Fruit fly (Drosophila melanogaster): Measurements from ENCODE around the gene Atxn7.

Atxn7 gene

DNA sequence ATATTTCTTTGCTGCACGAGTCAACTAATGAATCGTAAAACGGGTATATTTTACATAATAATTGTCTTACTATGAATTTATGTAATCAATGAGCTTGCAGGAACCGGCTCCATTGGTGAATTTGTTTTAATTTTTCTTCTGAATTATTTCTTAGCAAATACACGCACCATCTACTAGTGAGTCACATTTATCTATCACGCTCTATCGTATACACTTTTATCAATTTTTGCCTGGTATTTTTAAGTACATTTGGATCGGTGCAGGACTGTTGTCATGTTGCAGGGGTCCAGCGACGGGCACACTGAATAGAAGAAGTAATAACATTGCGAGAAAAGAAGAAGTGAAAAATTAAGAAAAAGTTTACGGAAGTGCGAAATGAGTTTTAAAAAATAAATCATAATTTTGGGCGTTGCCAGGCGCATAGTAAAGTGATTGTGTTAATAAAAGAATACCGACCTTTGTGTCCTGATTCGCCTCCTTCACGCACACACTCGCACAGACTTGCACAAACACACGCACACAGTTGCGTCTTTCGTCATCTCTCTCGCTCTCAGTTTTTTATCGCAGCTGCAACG is 10.5 kb upstream of the Atxn7 start, which contains the start of the genes Rab5 and Axud1 (continued):
- TF ChIP-seq p53 (GFP tag; optimal IDR thresholded peaks at IDR 0.05) = no peak
- no peak for TF ChIP-seq ash1 (GFP tag; optimal IDR thresholded peaks at IDR 0.05)
- no peak for TF ChIP-seq CG10274 (GFP tag; optimal IDR thresholded peaks at IDR 0.05)
- peak; percentile 9; the same call in 1 of the 2 replicates for TF ChIP-seq Taf1 (GFP tag; IDR thresholded peaks at IDR 0.05)
- peak; percentile 19 for TF ChIP-seq Fer1 (GFP tag; optimal IDR thresholded peaks at IDR 0.05)
- no peak for TF ChIP-seq CG10979 (tag; optimal IDR thresholded peaks at IDR 0.05)
- TF ChIP-seq eyg (GFP tag; optimal IDR thresholded peaks at IDR 0.05) = no peak
- peak; percentile 27 for TF ChIP-seq CG8924 (tag; optimal IDR thresholded peaks at IDR 0.05)
- peak; percentile 97 for TF ChIP-seq kay (GFP tag; optimal IDR thresholded peaks at IDR 0.05)
- peak; percentile 34; the same call in 1 of the 3 replicates for TF ChIP-seq CG11695 (GFP tag; IDR thresholded peaks at IDR 0.05)
- TF ChIP-seq CG9609 (GFP tag; optimal IDR thresholded peaks at IDR 0.05) = no peak
- TF ChIP-seq pho (GFP tag; optimal IDR thresholded peaks at IDR 0.05) = no peak
- peak; percentile 50 for TF ChIP-seq CG2116 (GFP tag; optimal IDR thresholded peaks at IDR 0.05)
- TF ChIP-seq CG10543 (GFP tag; optimal IDR thresholded peaks at IDR 0.05) = no peak
- peak; percentile 88 for TF ChIP-seq CG3995 (GFP tag; optimal IDR thresholded peaks at IDR 0.05)
- no peak for TF ChIP-seq CG6813 (GFP tag; optimal IDR thresholded peaks at IDR 0.05)
- no peak for TF ChIP-seq lmd (GFP tag; IDR thresholded peaks at IDR 0.05)
- no peak for TF ChIP-seq CG13123 (GFP tag; optimal IDR thresholded peaks at IDR 0.05)
- peak in 1 of 3 experiments; percentile 16 for TF ChIP-seq Stat92E (GFP tag; optimal IDR thresholded peaks at IDR 0.05)
- TF ChIP-seq h (optimal IDR thresholded peaks at IDR 0.05) = no peak
- TF ChIP-seq dpn (GFP tag; optimal IDR thresholded peaks at IDR 0.05) = no peak
- TF ChIP-seq dati (GFP tag; IDR thresholded peaks at IDR 0.05) = no peak
- TF ChIP-seq CG5245 (GFP tag; optimal IDR thresholded peaks at IDR 0.05) = no peak
- TF ChIP-seq pita (GFP tag; optimal IDR thresholded peaks at IDR 0.05) = peak; percentile 74
- no peak for TF ChIP-seq Adf1 (GFP tag; IDR thresholded peaks at IDR 0.05)
- no peak for TF ChIP-seq CG10959 (GFP tag; IDR thresholded peaks at IDR 0.05)
- no peak for TF ChIP-seq Gsc (GFP tag; IDR thresholded peaks at IDR 0.05)
- no peak for TF ChIP-seq Bteb2 (GFP tag; optimal IDR thresholded peaks at IDR 0.05)
- peak; percentile 4 for TF ChIP-seq sqz (GFP tag; optimal IDR thresholded peaks at IDR 0.05)
- TF ChIP-seq B-H2 (GFP tag; optimal IDR thresholded peaks at IDR 0.05) = no peak
- TF ChIP-seq CG33557 (GFP tag; optimal IDR thresholded peaks at IDR 0.05) = no peak
- no peak for TF ChIP-seq Atf3 (GFP tag; optimal IDR thresholded peaks at IDR 0.05)
- no peak for TF ChIP-seq Fer2 (tag; optimal IDR thresholded peaks at IDR 0.05)
- TF ChIP-seq CG9932 (GFP tag; IDR thresholded peaks at IDR 0.05) = peak; percentile 31
- TF ChIP-seq CG2199 (GFP tag; IDR thresholded peaks at IDR 0.05) = no peak
- TF ChIP-seq D19A (tag; optimal IDR thresholded peaks at IDR 0.05) = no peak
- TF ChIP-seq Ssrp (tag; optimal IDR thresholded peaks at IDR 0.05) = no peak
- no peak for TF ChIP-seq Dfd (GFP tag; optimal IDR thresholded peaks at IDR 0.05)
- no peak for TF ChIP-seq wor (GFP tag; IDR thresholded peaks at IDR 0.05)
- TF ChIP-seq Dll (GFP tag; IDR thresholded peaks at IDR 0.05; ENCODE audit: partially characterized antibody) = no peak
- peak; percentile 29; the same call in 1 of the 2 replicates for TF ChIP-seq CG32532 (GFP tag; IDR thresholded peaks at IDR 0.05)
- no peak for TF ChIP-seq CG18011 (GFP tag; optimal IDR thresholded peaks at IDR 0.05)
- TF ChIP-seq CG4282 (GFP tag; optimal IDR thresholded peaks at IDR 0.05) = no peak
- no peak for TF ChIP-seq Myb (GFP tag; optimal IDR thresholded peaks at IDR 0.05)
- no peak for TF ChIP-seq scrt (GFP tag; optimal IDR thresholded peaks at IDR 0.05)
- no peak for TF ChIP-seq rib (GFP tag; IDR thresholded peaks at IDR 0.05)
- TF ChIP-seq Pdp1 (GFP tag; optimal IDR thresholded peaks at IDR 0.05) = peak in 1 of 2 experiments; percentile 85
- TF ChIP-seq ranshi (GFP tag; IDR thresholded peaks at IDR 0.05) = no peak
- peak; percentile 39; the same call in 1 of the 2 replicates for TF ChIP-seq Rfx (GFP tag; IDR thresholded peaks at IDR 0.05)
- TF ChIP-seq CG12236 (GFP tag; optimal IDR thresholded peaks at IDR 0.05) = no peak
- no peak for TF ChIP-seq pb (GFP tag; optimal IDR thresholded peaks at IDR 0.05)
- TF ChIP-seq CG8944 (GFP tag; optimal IDR thresholded peaks at IDR 0.05) = no peak

Data from whole organism, embryonic.